Fruit fly (Drosophila melanogaster) whole organism, embryonic: Measurements from ENCODE around the gene CG3306.

Experiments used
- Abd-B ChIP-seq: fragments of 200-800 bp; sonication (Bioruptor generic); optimal IDR thresholded peaks from 2 replicates; lab custom pipeline; 2018; ENCODE audit warnings: missing biosample characterization, mild to moderate bottlenecking, missing genetic modification characterization, moderate library complexity
- CG10147 ChIP-seq: fragments of 200-800 bp; sonication (Bioruptor generic); optimal IDR thresholded peaks from 2 replicates; lab custom pipeline; 2019; ENCODE audit warnings: missing biosample characterization, mild to moderate bottlenecking, missing genetic modification characterization, moderate library complexity
- CG10366 ChIP-seq: fragments of 200-800 bp; sonication (Bioruptor generic); IDR thresholded peaks from 2 replicates; pipeline ENCODE4 v1.3.6; 2022; ENCODE audit warnings: missing biosample characterization, missing genetic modification characterization
- CG10979 ChIP-seq: fragments of 200-800 bp; sonication (Bioruptor generic); optimal IDR thresholded peaks from 2 replicates; lab custom pipeline; 2018; ENCODE audit warnings: missing biosample characterization, mild to moderate bottlenecking, missing genetic modification characterization, moderate library complexity
- CG11398 ChIP-seq: fragments of 200-800 bp; sonication (Bioruptor generic); optimal IDR thresholded peaks from 2 replicates; lab custom pipeline; 2016; ENCODE audit warnings: missing biosample characterization, missing genetic modification characterization
- CG11723 ChIP-seq: fragments of 200-800 bp; sonication (Bioruptor generic); optimal IDR thresholded peaks from 2 replicates; lab custom pipeline; 2017; ENCODE audit warnings: missing biosample characterization, mild to moderate bottlenecking, missing genetic modification characterization
- CG13424 ChIP-seq: fragments of 200-800 bp; sonication (Bioruptor generic); optimal IDR thresholded peaks from 2 replicates; lab custom pipeline; 2019; ENCODE audit warnings: missing biosample characterization, mild to moderate bottlenecking, missing genetic modification characterization, moderate library complexity
- CG17802 ChIP-seq: fragments of 200-800 bp; sonication (Bioruptor generic); optimal IDR thresholded peaks from 2 replicates; lab custom pipeline; 2018; ENCODE audit warnings: missing biosample characterization, mild to moderate bottlenecking, missing genetic modification characterization, moderate library complexity
- CG18599 ChIP-seq: fragments of 200-800 bp; sonication (Bioruptor generic); optimal IDR thresholded peaks from 3 replicates; lab custom pipeline; 2017; ENCODE audit warnings: missing biosample characterization, missing genetic modification characterization, mild to moderate bottlenecking, moderate library complexity, missing genetic modification reagents
- CG2712 ChIP-seq: fragments of 200-800 bp; optimal IDR thresholded peaks from 3 replicates; lab custom pipeline; 2019; ENCODE audit warnings: missing biosample characterization, mild to moderate bottlenecking, missing genetic modification characterization, moderate library complexity
- CG3281 ChIP-seq: fragments of 200-800 bp; sonication (Bioruptor generic); optimal IDR thresholded peaks from 3 replicates; lab custom pipeline; 2017; ENCODE audit warnings: missing biosample characterization, mild to moderate bottlenecking, missing genetic modification characterization
- CG34224 ChIP-seq: fragments of 200-800 bp; sonication (Bioruptor generic); IDR thresholded peaks from 3 replicates; pipeline ENCODE4 v1.3.6; 2022; ENCODE audit warnings: missing biosample characterization, missing genetic modification characterization; ENCODE audit not compliant: partially characterized antibody
- CG4360 ChIP-seq: fragments of 200-800 bp; sonication (Bioruptor generic); IDR thresholded peaks from 2 replicates; pipeline ENCODE4 v1.3.6; 2022; ENCODE audit warnings: missing biosample characterization, missing genetic modification characterization
- CG4404 ChIP-seq: fragments of 200-800 bp; sonication (Bioruptor generic); IDR thresholded peaks from 2 replicates; pipeline ENCODE4 v1.3.6; 2022; ENCODE audit warnings: missing biosample characterization, missing genetic modification characterization
- CG6272 ChIP-seq: fragments of 200-800 bp; sonication (Bioruptor generic); IDR thresholded peaks from 2 replicates; pipeline ENCODE4 v1.3.6; 2022; ENCODE audit warnings: missing biosample characterization, missing genetic modification characterization
- CG7271 ChIP-seq: fragments of 200-800 bp; sonication (Bioruptor generic); optimal IDR thresholded peaks from 2 replicates; lab custom pipeline; 2018; ENCODE audit warnings: missing biosample characterization, mild to moderate bottlenecking, missing genetic modification characterization, moderate library complexity
- CG7786 ChIP-seq: fragments of 200-800 bp; sonication (Bioruptor generic); optimal IDR thresholded peaks from 2 replicates; lab custom pipeline; 2016; ENCODE audit warnings: missing biosample characterization, missing genetic modification characterization
- CG7963 ChIP-seq: fragments of 200-800 bp; sonication (Bioruptor generic); IDR thresholded peaks from 3 replicates; pipeline ENCODE4 v1.3.6; 2022; ENCODE audit warnings: missing biosample characterization, missing genetic modification characterization; ENCODE audit not compliant: partially characterized antibody
- CG7987 ChIP-seq: fragments of 200-800 bp; sonication (Bioruptor generic); optimal IDR thresholded peaks from 2 replicates; lab custom pipeline; 2018; ENCODE audit warnings: missing biosample characterization, mild to moderate bottlenecking, missing genetic modification characterization, moderate library complexity
- CG8944 ChIP-seq: fragments of 200-800 bp; sonication (Bioruptor generic); optimal IDR thresholded peaks from 3 replicates; lab custom pipeline; 2016; ENCODE audit warnings: missing biosample characterization, missing genetic modification characterization
- Dip3 ChIP-seq: fragments of 200-800 bp; sonication (Bioruptor generic); optimal IDR thresholded peaks from 3 replicates; lab custom pipeline; 2016; ENCODE audit warnings: missing biosample characterization, missing genetic modification characterization
- Elba2 ChIP-seq: fragments of 200-800 bp; sonication (Bioruptor generic); optimal IDR thresholded peaks from 3 replicates; lab custom pipeline; 2016; ENCODE audit warnings: missing biosample characterization, missing genetic modification characterization
- H2.0 ChIP-seq: fragments of 200-800 bp; sonication (Bioruptor generic); IDR thresholded peaks from 2 replicates; pipeline ENCODE4 v1.3.6; 2022; ENCODE audit warnings: missing biosample characterization, missing genetic modification characterization
- HLH4C ChIP-seq: fragments of 200-800 bp; sonication (Bioruptor generic); IDR thresholded peaks from 3 replicates; pipeline ENCODE4 v1.3.6; 2022; ENCODE audit warnings: missing biosample characterization, missing genetic modification characterization; ENCODE audit not compliant: partially characterized antibody
- Hr78 ChIP-seq, 2 experiments: fragments of 200-800 bp in 1 of 2; fragments of >200 bp in 1 of 2; sonication (Bioruptor generic) in 1 of 2; optimal IDR thresholded peaks; 2 replicates each; lab custom pipeline; 2017 to 2019; ENCODE audit warnings: missing biosample characterization in 2 of 2, missing genetic modification characterization in 2 of 2, mild to moderate bottlenecking in 1 of 2, moderate library complexity in 1 of 2
- Mrtf ChIP-seq: fragments of 200-800 bp; sonication (Bioruptor generic); IDR thresholded peaks from 3 replicates; pipeline ENCODE4 v1.3.6; 2022; ENCODE audit warnings: missing biosample characterization, missing genetic modification characterization
- Oli ChIP-seq: fragments of 200-800 bp; sonication (Bioruptor generic); optimal IDR thresholded peaks from 2 replicates; lab custom pipeline; 2018; ENCODE audit warnings: missing biosample characterization, mild to moderate bottlenecking, missing genetic modification characterization, moderate library complexity
- Opbp ChIP-seq: fragments of 200-800 bp; sonication (Bioruptor generic); IDR thresholded peaks from 3 replicates; pipeline ENCODE4 v1.3.6; 2022; ENCODE audit warnings: missing biosample characterization, missing genetic modification characterization; ENCODE audit not compliant: partially characterized antibody
- Six4 ChIP-seq: fragments of 200-800 bp; sonication (Bioruptor generic); optimal IDR thresholded peaks from 2 replicates; lab custom pipeline; 2016; ENCODE audit warnings: missing biosample characterization, missing genetic modification characterization
- Spps ChIP-seq: fragments of 200-800 bp; sonication (Bioruptor generic); optimal IDR thresholded peaks from 2 replicates; lab custom pipeline; 2018; ENCODE audit warnings: missing biosample characterization, mild to moderate bottlenecking, missing genetic modification characterization
- Tbp ChIP-seq: fragments of >200 bp; optimal IDR thresholded peaks from 2 replicates; lab custom pipeline; 2018; ENCODE audit warnings: missing biosample characterization, missing genetic modification characterization
- Vsx1 ChIP-seq: fragments of 200-800 bp; sonication (Bioruptor generic); optimal IDR thresholded peaks from 2 replicates; lab custom pipeline; 2017; ENCODE audit warnings: missing biosample characterization, mild to moderate bottlenecking, missing genetic modification characterization, missing genetic modification reagents
- ase ChIP-seq: fragments of 200-800 bp; sonication (Bioruptor generic); IDR thresholded peaks from 3 replicates; pipeline ENCODE4 v1.3.6; 2022; ENCODE audit warnings: missing biosample characterization, missing genetic modification characterization
- bbx ChIP-seq: fragments of 200-800 bp; sonication (Bioruptor generic); IDR thresholded peaks from 2 replicates; pipeline ENCODE4 v1.3.6; 2022; ENCODE audit warnings: missing biosample characterization, missing genetic modification characterization; ENCODE audit not compliant: partially characterized antibody
- ftz-f1 ChIP-seq: fragments of 200-800 bp; sonication (Bioruptor generic); optimal IDR thresholded peaks from 2 replicates; lab custom pipeline; 2016; ENCODE audit warnings: missing biosample characterization, missing genetic modification characterization
- gce ChIP-seq: fragments of 200-800 bp; sonication (Bioruptor generic); IDR thresholded peaks from 3 replicates; pipeline ENCODE4 v1.3.6; 2022; ENCODE audit warnings: missing biosample characterization, missing genetic modification characterization
- grau ChIP-seq: fragments of 200-800 bp; optimal IDR thresholded peaks from 3 replicates; lab custom pipeline; 2019; ENCODE audit warnings: missing biosample characterization, mild to moderate bottlenecking, missing genetic modification characterization, moderate library complexity
- ind ChIP-seq: fragments of 200-800 bp; sonication (Bioruptor generic); optimal IDR thresholded peaks from 3 replicates; lab custom pipeline; 2016; ENCODE audit warnings: missing biosample characterization, missing genetic modification characterization
- kay ChIP-seq: fragments of 200-800 bp; sonication (Bioruptor generic); optimal IDR thresholded peaks from 2 replicates; lab custom pipeline; 2016; ENCODE audit warnings: missing biosample characterization, missing genetic modification characterization
- klu ChIP-seq: fragments of 200-800 bp; sonication (Bioruptor generic); IDR thresholded peaks from 2 replicates; pipeline ENCODE4 v1.3.6; 2022; ENCODE audit warnings: missing biosample characterization, missing genetic modification characterization
- nmo ChIP-seq: fragments of 200-800 bp; sonication (Bioruptor generic); optimal IDR thresholded peaks from 2 replicates; lab custom pipeline; 2018; ENCODE audit warnings: missing biosample characterization, mild to moderate bottlenecking, missing genetic modification characterization, moderate library complexity
- peb ChIP-seq: fragments of 200-800 bp; sonication (Bioruptor generic); IDR thresholded peaks from 2 replicates; pipeline ENCODE4 v1.3.6; 2022; ENCODE audit warnings: missing biosample characterization, missing genetic modification characterization
- pho ChIP-seq: fragments of 200-800 bp; sonication (Bioruptor generic); optimal IDR thresholded peaks from 2 replicates; lab custom pipeline; 2016; ENCODE audit warnings: missing biosample characterization, missing genetic modification characterization
- ro ChIP-seq: fragments of 200-800 bp; sonication (Bioruptor generic); IDR thresholded peaks from 2 replicates; pipeline ENCODE4 v1.3.6; 2022; ENCODE audit warnings: missing biosample characterization, missing genetic modification characterization
- slp2 ChIP-seq: fragments of 200-800 bp; sonication (Bioruptor generic); optimal IDR thresholded peaks from 2 replicates; lab custom pipeline; 2016; ENCODE audit warnings: missing biosample characterization, missing genetic modification characterization
- so ChIP-seq: fragments of 200-800 bp; sonication (Bioruptor generic); IDR thresholded peaks from 3 replicates; pipeline ENCODE4 v1.3.6; 2022; ENCODE audit warnings: missing biosample characterization, missing genetic modification characterization
- stwl ChIP-seq: fragments of 200-800 bp; sonication (Bioruptor generic); optimal IDR thresholded peaks from 3 replicates; lab custom pipeline; 2018; ENCODE audit warnings: missing biosample characterization, mild to moderate bottlenecking, missing genetic modification characterization, moderate library complexity
- tap ChIP-seq: fragments of 200-800 bp; optimal IDR thresholded peaks from 3 replicates; lab custom pipeline; 2019; ENCODE audit warnings: missing biosample characterization, mild to moderate bottlenecking, missing genetic modification characterization, moderate library complexity
- tna ChIP-seq: fragments of 200-800 bp; sonication (Bioruptor generic); IDR thresholded peaks from 2 replicates; pipeline ENCODE4 v1.3.6; 2022; ENCODE audit warnings: missing biosample characterization, missing genetic modification characterization; ENCODE audit not compliant: partially characterized antibody
- zfh2 ChIP-seq: fragments of 200-800 bp; sonication (Bioruptor generic); optimal IDR thresholded peaks from 2 replicates; lab custom pipeline; 2016; ENCODE audit warnings: missing biosample characterization, missing genetic modification characterization

CG3306 gene

dm6 chr3L:9552190-9552809 lies 49.0 kb upstream of the CG3306 start (continued):
- TF ChIP-seq CG7786 (GFP tag; lab: Kevin White, UChicago): no peak
- TF ChIP-seq CG3281 (GFP tag; lab: Kevin White, UChicago): peak; percentile 32
- TF ChIP-seq grau: peak; percentile 74
- peak; percentile 31 for TF ChIP-seq CG13424 (tag; lab: Kevin White, UChicago)
- no peak for TF ChIP-seq CG10147
- TF ChIP-seq so: no peak
- no peak for TF ChIP-seq CG4360 (GFP tag; lab: Robert Waterston, UW)
- no peak for TF ChIP-seq stwl (tag; lab: Kevin White, UChicago)
- no peak for TF ChIP-seq CG8944
- TF ChIP-seq ind: peak; percentile 6
- TF ChIP-seq CG18599 (GFP tag; lab: Kevin White, UChicago): no peak
- TF ChIP-seq slp2 (GFP tag; lab: Kevin White, UChicago): no peak
- no peak for TF ChIP-seq Vsx1
- TF ChIP-seq CG11723 (GFP tag; lab: Kevin White, UChicago): no peak
- TF ChIP-seq HLH4C (GFP tag; lab: Robert Waterston, UW): no peak
- no peak for TF ChIP-seq CG17802 (tag; lab: Kevin White, UChicago)
- no peak for TF ChIP-seq Elba2 (GFP tag; lab: Kevin White, UChicago)
- TF ChIP-seq kay (GFP tag; lab: Kevin White, UChicago): no peak
- no peak for TF ChIP-seq Tbp (GFP tag; lab: Kevin White, UChicago)
- TF ChIP-seq CG7963: no peak
- no peak for TF ChIP-seq bbx (GFP tag; lab: Robert Waterston, UW)
- TF ChIP-seq Mrtf (GFP tag; lab: Robert Waterston, UW): peak; percentile 47; the same call in 1 of the 3 replicates
- no peak for TF ChIP-seq Spps
- no peak for TF ChIP-seq klu (GFP tag; lab: Robert Waterston, UW)
- 0 out of 2 replicates have a peak, but pooled peaks have one; percentile 25 for TF ChIP-seq CG10366 (GFP tag; lab: Robert Waterston, UW)
- no peak for TF ChIP-seq H2.0 (GFP tag; lab: Robert Waterston, UW)
- no peak for TF ChIP-seq gce (GFP tag; lab: Robert Waterston, UW)
- no peak for TF ChIP-seq tna (GFP tag; lab: Robert Waterston, UW)
- TF ChIP-seq zfh2 (GFP tag; lab: Kevin White, UChicago): no peak
- TF ChIP-seq ftz-f1 (GFP tag; lab: Kevin White, UChicago): no peak
- no peak for TF ChIP-seq Six4 (GFP tag; lab: Kevin White, UChicago)
- no peak for TF ChIP-seq CG7987 (GFP tag; lab: Kevin White, UChicago)
- no peak for TF ChIP-seq Hr78 (GFP tag; optimal IDR thresholded peaks at IDR 0.05; lab: Kevin White, UChicago)
- no peak for TF ChIP-seq Opbp (GFP tag; lab: Robert Waterston, UW)
- no peak for TF ChIP-seq CG34224
- TF ChIP-seq tap (tag; lab: Kevin White, UChicago): no peak
- TF ChIP-seq CG2712 (tag; lab: Kevin White, UChicago): no peak
- peak; percentile 19 for TF ChIP-seq nmo (GFP tag; lab: Kevin White, UChicago)
- TF ChIP-seq CG4404 (GFP tag; lab: Robert Waterston, UW): no peak
- no peak for TF ChIP-seq Abd-B (GFP tag; lab: Kevin White, UChicago)
- TF ChIP-seq CG6272: no peak
- no peak for TF ChIP-seq CG10979 (tag; lab: Kevin White, UChicago)
- peak; percentile 36 for TF ChIP-seq Oli (tag; lab: Kevin White, UChicago)
- TF ChIP-seq pho (GFP tag; lab: Kevin White, UChicago): no peak
- no peak for TF ChIP-seq ase
- no peak for TF ChIP-seq CG7271 (tag; lab: Kevin White, UChicago)
- TF ChIP-seq peb (GFP tag; lab: Robert Waterston, UW): no peak
- no peak for TF ChIP-seq Dip3
- no peak for TF ChIP-seq CG11398 (GFP tag; lab: Kevin White, UChicago)
- TF ChIP-seq ro (GFP tag; lab: Robert Waterston, UW): no peak
